Fruit fly (Drosophila melanogaster): ENCODE measurements around the gene CG33095.

- TF ChIP-seq Pif1A (GFP tag; optimal IDR thresholded peaks at IDR 0.05): no peak
- no peak for TF ChIP-seq CG8301 (tag; optimal IDR thresholded peaks at IDR 0.05)
- no peak for TF ChIP-seq CG10348 (GFP tag; IDR thresholded peaks at IDR 0.05)
- TF ChIP-seq CG17806 (tag; optimal IDR thresholded peaks at IDR 0.05): no peak
Observed at dm6 chr3R:25070871-25071270, 26.6 kb upstream of the CG33095 start, which contains the start of gene CG11836.
